Fruit fly (Drosophila melanogaster): Measurements from ENCODE around the gene CG32269.

Gene CG32269

DNA sequence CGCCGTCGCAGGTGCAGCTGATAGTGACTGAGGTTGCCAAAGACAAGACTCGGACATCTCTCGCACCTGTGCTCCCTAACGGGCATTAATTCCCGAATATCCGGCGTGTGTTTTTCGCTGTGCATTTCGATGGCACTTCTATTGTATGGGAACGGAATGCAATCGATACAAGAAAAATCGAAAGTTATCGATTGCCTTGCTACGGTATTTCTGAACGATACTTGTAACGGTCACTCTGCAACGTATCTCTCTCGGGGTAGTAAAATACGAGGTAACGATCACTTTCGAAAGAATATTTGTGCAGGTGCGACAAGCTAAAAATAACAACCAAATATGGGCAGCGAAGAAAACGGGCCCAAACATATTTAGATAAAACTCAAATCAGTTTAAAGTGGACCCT is 43.8 kb downstream of the CG32269 start, which contains the start of gene CG32280 (continued):
- TF ChIP-seq CG11696 (GFP tag; IDR thresholded peaks at IDR 0.05) (no peak), CG33557 (GFP tag; optimal IDR thresholded peaks at IDR 0.05) (no peak), ci (GFP tag; IDR thresholded peaks at IDR 0.05) (peak; percentile 68; the same call in 1 of the 3 replicates), mld (GFP tag; IDR thresholded peaks at IDR 0.05; ENCODE audit: partially characterized antibody) (peak; percentile 73; the same call in 1 of the 3 replicates), CG30403 (GFP tag; optimal IDR thresholded peaks at IDR 0.05) (peak; percentile 6), CG14014 (GFP tag; IDR thresholded peaks at IDR 0.05) (peak; percentile 16; the same call in 1 of the 2 replicates), pzg (GFP tag; optimal IDR thresholded peaks at IDR 0.05) (peak; percentile 91), Dll (GFP tag; IDR thresholded peaks at IDR 0.05; ENCODE audit: partially characterized antibody) (peak; percentile 82), Bdp1 (GFP tag; optimal IDR thresholded peaks at IDR 0.05) (no peak), CG4854 (GFP tag; optimal IDR thresholded peaks at IDR 0.05) (no peak), cas (GFP tag; IDR thresholded peaks at IDR 0.05) (no peak), CG2889 (GFP tag; IDR thresholded peaks at IDR 0.05) (no peak), eve (GFP tag; optimal IDR thresholded peaks at IDR 0.05) (no peak), CrebB (tag; optimal IDR thresholded peaks at IDR 0.05) (peak; percentile 35), CG14710 (tag; optimal IDR thresholded peaks at IDR 0.05) (peak; percentile 31)

DNA sequence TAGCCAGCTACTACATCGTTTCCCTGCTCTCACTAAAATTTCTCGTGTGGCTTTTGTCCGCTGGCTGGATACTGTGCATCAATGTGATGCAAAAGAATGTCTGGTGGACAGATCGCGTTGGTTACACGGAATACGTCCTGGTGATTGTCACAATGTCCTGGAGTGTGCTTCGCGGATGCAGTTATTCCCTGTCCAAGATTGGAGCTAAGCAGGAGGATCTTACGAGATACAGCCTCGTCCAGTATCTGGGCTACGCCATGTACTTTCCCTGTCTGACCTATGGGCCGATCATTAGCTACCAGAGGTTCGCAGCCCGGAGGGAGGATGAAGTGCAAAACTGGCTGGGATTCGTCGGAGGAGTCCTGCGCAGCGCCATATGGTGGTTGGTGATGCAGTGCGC is 46.2 kb downstream of the CG32269 start:
- TF ChIP-seq corto (GFP tag; optimal IDR thresholded peaks at IDR 0.05) (no peak), CG2889 (GFP tag; IDR thresholded peaks at IDR 0.05) (no peak), CG11085 (GFP tag; IDR thresholded peaks at IDR 0.05) (no peak)

DNA sequence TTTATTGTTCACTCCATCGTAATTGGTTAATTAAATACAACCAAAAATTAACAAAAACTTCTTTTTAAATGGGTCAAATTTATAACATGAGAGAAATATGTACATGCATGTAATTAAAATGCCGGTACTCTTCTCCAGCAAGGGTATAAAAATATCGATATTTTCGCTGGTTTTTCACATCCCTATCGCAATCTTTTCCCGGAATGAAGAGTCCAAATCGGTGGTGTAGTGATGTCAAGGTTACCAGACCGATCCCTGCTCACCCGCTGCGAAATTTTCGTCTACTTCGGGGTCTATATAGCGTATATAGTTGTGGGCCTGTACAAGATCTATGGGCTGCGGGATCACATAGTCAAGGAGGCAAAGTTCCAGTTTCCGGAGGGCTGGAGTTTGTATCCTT is 46.8 kb downstream of the CG32269 start, which contains the start of gene rasp:
Gene rasp, plus strand, starts transcription at position 213 of the 400 bp plus-strand sequence.
- TF ChIP-seq bowl (GFP tag; IDR thresholded peaks at IDR 0.05), result no peak
- TF ChIP-seq CG6683 (GFP tag; optimal IDR thresholded peaks at IDR 0.05), result no peak
- TF ChIP-seq Kr (GFP tag; optimal IDR thresholded peaks at IDR 0.05), result no peak
- TF ChIP-seq CG7987 (GFP tag; optimal IDR thresholded peaks at IDR 0.05), result no peak
- peak in 1 of 3 experiments; percentile 8 for TF ChIP-seq Stat92E (GFP tag; optimal IDR thresholded peaks at IDR 0.05)
- no peak for TF ChIP-seq ato (GFP tag; IDR thresholded peaks at IDR 0.05; ENCODE audit: partially characterized antibody)
- TF ChIP-seq Ada2b (GFP tag; IDR thresholded peaks at IDR 0.05), result no peak
- peak; percentile 44 for TF ChIP-seq Med (GFP tag)
- no peak for TF ChIP-seq Hr39 (optimal IDR thresholded peaks at IDR 0.05)
- no peak for TF ChIP-seq Hmx (GFP tag; optimal IDR thresholded peaks at IDR 0.05)
- TF ChIP-seq CG32772 (GFP tag; IDR thresholded peaks at IDR 0.05), result no peak
- no peak for TF ChIP-seq CG6689 (GFP tag; IDR thresholded peaks at IDR 0.05)
- no peak for TF ChIP-seq CG17186 (GFP tag; optimal IDR thresholded peaks at IDR 0.05)
- TF ChIP-seq CG9932 (GFP tag; IDR thresholded peaks at IDR 0.05), result no peak
- 0 out of 2 replicates have a peak, but pooled peaks have one; percentile 29 for TF ChIP-seq sna (GFP tag; IDR thresholded peaks at IDR 0.05; ENCODE audit: partially characterized antibody)
- no peak for TF ChIP-seq CG31388 (GFP tag; optimal IDR thresholded peaks at IDR 0.05)
- TF ChIP-seq row (GFP tag; IDR thresholded peaks at IDR 0.05), result 0 out of 3 replicates have a peak, but pooled peaks have one; percentile 16
- TF ChIP-seq nerfin-1 (tag; optimal IDR thresholded peaks at IDR 0.05), result peak; percentile 34
- peak; percentile 48 for TF ChIP-seq amos (GFP tag; IDR thresholded peaks at IDR 0.05; ENCODE audit: partially characterized antibody)
- no peak for TF ChIP-seq CG31224 (GFP tag; IDR thresholded peaks at IDR 0.05)
- peak; percentile 79 for TF ChIP-seq Sry-δ (GFP tag; optimal IDR thresholded peaks at IDR 0.05)
- TF ChIP-seq CG2129 (GFP tag; IDR thresholded peaks at IDR 0.05; ENCODE audit: partially characterized antibody), result peak; percentile 47
- peak; percentile 41 for TF ChIP-seq ftz-f1 (GFP tag; optimal IDR thresholded peaks at IDR 0.05)
- peak; percentile 56 for TF ChIP-seq Dref (GFP tag; IDR thresholded peaks at IDR 0.05)
- TF ChIP-seq YL-1 (GFP tag; optimal IDR thresholded peaks at IDR 0.05), result peak; percentile 34
- no peak for TF ChIP-seq CG9797 (GFP tag; optimal IDR thresholded peaks at IDR 0.05)
- peak; percentile 11 for TF ChIP-seq trem (tag; optimal IDR thresholded peaks at IDR 0.05)
- peak; percentile 42 for TF ChIP-seq CG15514 (GFP tag; optimal IDR thresholded peaks at IDR 0.05)
- TF ChIP-seq Doc3 (GFP tag; IDR thresholded peaks at IDR 0.05; ENCODE audit: partially characterized antibody), result 0 out of 3 replicates have a peak, but pooled peaks have one; percentile 38
- peak; percentile 55 for TF ChIP-seq hbn (GFP tag; IDR thresholded peaks at IDR 0.05; ENCODE audit: partially characterized antibody)
- no peak for TF ChIP-seq knrl (GFP tag; IDR thresholded peaks at IDR 0.05; ENCODE audit: partially characterized antibody)
